Fruit fly (Drosophila melanogaster) whole organism, pupa: ENCODE measurements around the gene Or67a.

Experiments
- CG10348 ChIP-seq: fragments of 200-800 bp; sonication (Bioruptor generic); IDR thresholded peaks from 2 replicates; pipeline ENCODE4 v1.3.6; 2022; ENCODE audit warnings: missing biosample characterization, missing genetic modification characterization
- CG13204 ChIP-seq: fragments of 200-800 bp; sonication (Bioruptor generic); optimal IDR thresholded peaks from 2 replicates; lab custom pipeline; 2018; ENCODE audit warnings: missing biosample characterization, mild to moderate bottlenecking, missing genetic modification characterization, moderate library complexity
- CG17806 ChIP-seq: fragments of 200-800 bp; sonication (Bioruptor generic); optimal IDR thresholded peaks from 2 replicates; lab custom pipeline; 2018; ENCODE audit warnings: missing biosample characterization, mild to moderate bottlenecking, missing genetic modification characterization, moderate library complexity
- CG8159 ChIP-seq: fragments of 200-800 bp; sonication (Bioruptor generic); optimal IDR thresholded peaks from 3 replicates; lab custom pipeline; 2018; ENCODE audit warnings: missing biosample characterization, mild to moderate bottlenecking, missing genetic modification characterization, moderate library complexity
- D1 ChIP-seq: fragments of 200-800 bp; sonication (Bioruptor generic); optimal IDR thresholded peaks from 2 replicates; lab custom pipeline; 2018; ENCODE audit warnings: missing biosample characterization, mild to moderate bottlenecking, missing genetic modification characterization, moderate library complexity
- fd96Ca ChIP-seq: fragments of 200-800 bp; sonication (Bioruptor generic); IDR thresholded peaks from 3 replicates; pipeline ENCODE4 v1.3.6; 2022; ENCODE audit warnings: missing biosample characterization, missing genetic modification characterization

DNA sequence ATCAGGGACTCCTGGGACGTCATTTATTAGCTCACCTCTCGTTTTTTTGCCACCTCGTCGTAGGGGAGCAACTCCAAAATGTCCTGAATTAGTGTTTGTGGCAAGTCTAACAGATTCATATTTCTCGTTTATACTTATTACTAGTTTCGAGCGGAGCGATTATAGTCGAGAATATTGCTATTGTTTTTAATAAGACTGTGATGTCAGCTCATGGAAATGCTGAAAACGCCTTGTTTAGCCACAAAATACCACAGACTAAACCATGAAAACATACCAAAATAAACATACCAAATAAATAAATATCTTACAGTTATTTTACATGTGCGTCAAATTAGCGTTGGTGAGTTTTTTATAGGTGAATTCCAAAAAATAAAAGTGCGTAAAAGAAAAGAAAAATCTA, 41.3 kb upstream of the Or67a start, which contains the start of gene pall:
- TF ChIP-seq CG10348 = no peak
- no peak for TF ChIP-seq CG8159 (tag; lab: Kevin White, UChicago)
- TF ChIP-seq D1 = no peak
- no peak for TF ChIP-seq CG13204 (GFP tag; lab: Kevin White, UChicago)
- no peak for TF ChIP-seq fd96Ca (GFP tag; lab: Robert Waterston, UW)
- no peak for TF ChIP-seq CG17806 (tag; lab: Kevin White, UChicago)
